ENCODE assay signal across 6 worm cellular contexts in genomic region chrII:10203067-10203466, ce11.
TF ChIP-seq lines count a peak whose summit lies in the region.

No protein-coding gene starts in this region.

TF ChIP-seq in whole organism, L1 larva, 84 proteins besides CTCF, POLR2A, EP300 and RAD21:
- TF ChIP-seq C04F5.9 (tag; optimal IDR thresholded peaks at IDR 0.05; lab: Kevin White, UChicago) = no peak
- no peak for TF ChIP-seq C34B4.2 (tag; optimal IDR thresholded peaks at IDR 0.05; lab: Kevin White, UChicago)
- no peak for TF ChIP-seq xbp-1 (tag; optimal IDR thresholded peaks at IDR 0.05; lab: Kevin White, UChicago)
- no peak for TF ChIP-seq nhr-90 (tag; optimal IDR thresholded peaks at IDR 0.05; lab: Kevin White, UChicago; ENCODE audit: poor library complexity)
- no peak for TF ChIP-seq unc-62 (GFP tag; optimal IDR thresholded peaks at IDR 0.05; lab: Kevin White, UChicago)
- TF ChIP-seq nhr-71 (tag; optimal IDR thresholded peaks at IDR 0.05; lab: Kevin White, UChicago) = peak; percentile 46
- TF ChIP-seq alr-1 (tag; optimal IDR thresholded peaks at IDR 0.05; lab: Kevin White, UChicago; ENCODE audit: borderline replicate concordance) = no peak
- TF ChIP-seq egl-13 (tag; optimal IDR thresholded peaks at IDR 0.05; lab: Kevin White, UChicago) = no peak
- TF ChIP-seq rnt-1 (tag; optimal IDR thresholded peaks at IDR 0.05; lab: Kevin White, UChicago) = peak; percentile 43
- TF ChIP-seq lir-3 (tag; optimal IDR thresholded peaks at IDR 0.05; lab: Kevin White, UChicago; ENCODE audit: poor library complexity) = no peak
- TF ChIP-seq blmp-1 (tag; optimal IDR thresholded peaks at IDR 0.05; lab: Kevin White, UChicago) = peak; percentile 53
- TF ChIP-seq unc-98 (GFP tag; IDR thresholded peaks at IDR 0.05; lab: Robert Waterston, UW) = no peak
- TF ChIP-seq dsc-1 (tag; optimal IDR thresholded peaks at IDR 0.05; lab: Kevin White, UChicago) = peak; percentile 54

TF ChIP-seq in whole organism, L2 larva, 48 proteins besides CTCF, POLR2A, EP300 and RAD21:
- TF ChIP-seq lsy-2 (tag; optimal IDR thresholded peaks at IDR 0.05; lab: Kevin White, UChicago) (no peak), mab-5 (tag; optimal IDR thresholded peaks at IDR 0.05; lab: Kevin White, UChicago) (peak; percentile 5)

TF ChIP-seq in whole organism, L3 larva, 47 proteins besides CTCF, POLR2A, EP300 and RAD21:
- TF ChIP-seq fkh-2 (tag; optimal IDR thresholded peaks at IDR 0.05; lab: Kevin White, UChicago) (no peak), egl-5 (tag; optimal IDR thresholded peaks at IDR 0.05; lab: Kevin White, UChicago) (peak; percentile 26), eor-1 (tag; optimal IDR thresholded peaks at IDR 0.05; lab: Kevin White, UChicago) (no peak), nfya-1 (tag; optimal IDR thresholded peaks at IDR 0.05; lab: Kevin White, UChicago; ENCODE audit: insufficient read depth) (peak; percentile 20), pqm-1 (tag; optimal IDR thresholded peaks at IDR 0.05; lab: Kevin White, UChicago) (no peak), ZK546.5 (tag; optimal IDR thresholded peaks at IDR 0.05; lab: Kevin White, UChicago) (no peak), nhr-77 (tag; optimal IDR thresholded peaks at IDR 0.05; lab: Kevin White, UChicago) (no peak), aly-2 (tag; optimal IDR thresholded peaks at IDR 0.05; lab: Kevin White, UChicago) (no peak)

TF ChIP-seq in whole organism, L4 larva, 104 proteins besides CTCF, POLR2A, EP300 and RAD21:
- no peak for TF ChIP-seq mdt-29 (GFP tag; IDR thresholded peaks at IDR 0.05; lab: Robert Waterston, UW)
- no peak for TF ChIP-seq nhr-10 (tag; optimal IDR thresholded peaks at IDR 0.05; lab: Kevin White, UChicago)
- TF ChIP-seq nhr-11 (tag; optimal IDR thresholded peaks at IDR 0.05; lab: Kevin White, UChicago) = peak; percentile 32

TF ChIP-seq in whole organism, late embryonic, 69 proteins besides CTCF, POLR2A, EP300 and RAD21:
- TF ChIP-seq odd-2 (tag; optimal IDR thresholded peaks at IDR 0.05; lab: Kevin White, UChicago) (no peak), unc-55 (GFP tag; optimal IDR thresholded peaks at IDR 0.05; lab: Kevin White, UChicago) (peak; percentile 11)
TF ChIP-seq in whole organism, late embryonic: peak in this region for 1.

TF ChIP-seq in whole organism, mixed stage, embryonic, 35 proteins besides CTCF, POLR2A, EP300 and RAD21:
- TF ChIP-seq hlh-1 (tag; optimal IDR thresholded peaks at IDR 0.05; lab: Kevin White, UChicago) (no peak), mep-1 (tag; optimal IDR thresholded peaks at IDR 0.05; lab: Kevin White, UChicago) (no peak), snpc-4 (tag; optimal IDR thresholded peaks at IDR 0.05; lab: Kevin White, UChicago) (no peak), ham-2 (GFP tag; optimal IDR thresholded peaks at IDR 0.05; lab: Kevin White, UChicago) (no peak), M03D4.4 (tag; optimal IDR thresholded peaks at IDR 0.05; lab: Kevin White, UChicago) (no peak), pha-4 (tag; optimal IDR thresholded peaks at IDR 0.05; lab: Kevin White, UChicago) (no peak), bed-3 (GFP tag; optimal IDR thresholded peaks at IDR 0.05; lab: Kevin White, UChicago) (no peak), lsy-2 (tag; optimal IDR thresholded peaks at IDR 0.05; lab: Kevin White, UChicago) (no peak), mab-5 (tag; optimal IDR thresholded peaks at IDR 0.05; lab: Kevin White, UChicago) (peak; percentile 23), unc-120 (tag; optimal IDR thresholded peaks at IDR 0.05; lab: Kevin White, UChicago; ENCODE audit: poor library complexity, severe bottlenecking) (no peak), cnd-1 (tag; optimal IDR thresholded peaks at IDR 0.05; lab: Kevin White, UChicago) (no peak), ces-1 (GFP tag; optimal IDR thresholded peaks at IDR 0.05; lab: Kevin White, UChicago) (no peak), unc-62 (GFP tag; optimal IDR thresholded peaks at IDR 0.05; lab: Kevin White, UChicago) (peak; percentile 28), zip-8 (tag; optimal IDR thresholded peaks at IDR 0.05; lab: Kevin White, UChicago) (no peak), unc-39 (tag; optimal IDR thresholded peaks at IDR 0.05; lab: Kevin White, UChicago) (no peak), ceh-39 (tag; optimal IDR thresholded peaks at IDR 0.05; lab: Kevin White, UChicago) (no peak)
TF ChIP-seq in whole organism, mixed stage, embryonic: peak in this region for 2.

Comparison
In these comparisons a context has a peak if more than half of its experiments do, and no peak if none do; other contexts are left out.
1. Of the 29 proteins assayed by ChIP-seq in both whole organism, L4 larva and whole organism, L1 larva: peak only in whole organism, L4 larva: nhr-11; only in whole organism, L1 larva: none; in both: none; in neither: 28.